Fruit fly (Drosophila melanogaster) whole organism, embryonic: ENCODE results near the gene Nlg4.

Experiments used
- ATbp ChIP-seq: fragments of 200-800 bp; sonication (Bioruptor generic); optimal IDR thresholded peaks from 2 replicates; lab custom pipeline; 2017; ENCODE audit warnings: missing biosample characterization, mild to moderate bottlenecking, missing genetic modification characterization, missing genetic modification reagents
- Aef1 ChIP-seq: fragments of 200-800 bp; sonication (Bioruptor generic); IDR thresholded peaks from 3 replicates; pipeline ENCODE4 v1.3.6; 2022; ENCODE audit warnings: missing biosample characterization, missing genetic modification characterization
- Awh ChIP-seq: fragments of 200-800 bp; sonication (Bioruptor generic); IDR thresholded peaks from 2 replicates; pipeline ENCODE4, ENCODE4 v1.3.6; 2022; ENCODE audit warnings: missing biosample characterization, missing genetic modification characterization
- CG10209 ChIP-seq: fragments of 200-800 bp; sonication (Bioruptor generic); optimal IDR thresholded peaks from 3 replicates; lab custom pipeline; 2017; ENCODE audit warnings: missing biosample characterization, mild to moderate bottlenecking, missing genetic modification characterization, missing genetic modification reagents
- CG12104 ChIP-seq: fragments of 200-800 bp; sonication (Bioruptor generic); optimal IDR thresholded peaks from 3 replicates; lab custom pipeline; 2016; ENCODE audit warnings: missing biosample characterization, missing genetic modification characterization
- CG12236 ChIP-seq: fragments of 200-800 bp; sonication (Bioruptor generic); optimal IDR thresholded peaks from 2 replicates; lab custom pipeline; 2016; ENCODE audit warnings: missing biosample characterization, missing genetic modification characterization
- CG13424 ChIP-seq: fragments of 200-800 bp; sonication (Bioruptor generic); optimal IDR thresholded peaks from 2 replicates; lab custom pipeline; 2019; ENCODE audit warnings: missing biosample characterization, mild to moderate bottlenecking, missing genetic modification characterization, moderate library complexity
- CG14667 ChIP-seq: fragments of 200-800 bp; sonication (Bioruptor generic); IDR thresholded peaks from 2 replicates; pipeline ENCODE4 v1.3.6; 2022; ENCODE audit warnings: missing biosample characterization, missing genetic modification characterization
- CG14710 ChIP-seq: fragments of 200-800 bp; sonication (Bioruptor generic); optimal IDR thresholded peaks from 3 replicates; lab custom pipeline; 2019; ENCODE audit warnings: missing biosample characterization, mild to moderate bottlenecking, missing genetic modification characterization, moderate library complexity
- CG14860 ChIP-seq: fragments of 200-800 bp; sonication (Bioruptor generic); IDR thresholded peaks from 3 replicates; pipeline ENCODE4 v1.3.6; 2022; ENCODE audit warnings: missing biosample characterization, missing genetic modification characterization; ENCODE audit not compliant: partially characterized antibody
- CG15269 ChIP-seq: fragments of 200-800 bp; sonication (Bioruptor generic); optimal IDR thresholded peaks from 2 replicates; lab custom pipeline; 2018; ENCODE audit warnings: missing biosample characterization, mild to moderate bottlenecking, missing genetic modification characterization, moderate library complexity
- CG16815 ChIP-seq: fragments of 200-800 bp; sonication (Bioruptor generic); optimal IDR thresholded peaks from 3 replicates; lab custom pipeline; 2017; ENCODE audit warnings: missing biosample characterization, mild to moderate bottlenecking, missing genetic modification characterization
- CG17359 ChIP-seq: fragments of 200-800 bp; sonication (Bioruptor generic); optimal IDR thresholded peaks from 3 replicates; lab custom pipeline; 2018; ENCODE audit warnings: missing biosample characterization, mild to moderate bottlenecking, missing genetic modification characterization, moderate library complexity
- CG2120 ChIP-seq: fragments of 200-800 bp; sonication (Bioruptor generic); optimal IDR thresholded peaks from 3 replicates; lab custom pipeline; 2016; ENCODE audit warnings: missing biosample characterization, missing genetic modification characterization
- CG2199 ChIP-seq: fragments of 200-800 bp; sonication (Bioruptor generic); IDR thresholded peaks from 3 replicates; pipeline ENCODE4 v1.3.6; 2022; ENCODE audit warnings: missing biosample characterization, missing genetic modification characterization
- CG3838 ChIP-seq: fragments of 200-800 bp; sonication (Bioruptor generic); optimal IDR thresholded peaks from 3 replicates; lab custom pipeline; 2016; ENCODE audit warnings: missing biosample characterization, missing genetic modification characterization
- CG4707 ChIP-seq: fragments of 200-800 bp; sonication (Bioruptor generic); optimal IDR thresholded peaks from 2 replicates; lab custom pipeline; 2018; ENCODE audit warnings: missing biosample characterization, mild to moderate bottlenecking, missing genetic modification characterization, moderate library complexity
- CG7745 ChIP-seq: fragments of 200-800 bp; sonication (Bioruptor generic); optimal IDR thresholded peaks from 2 replicates; lab custom pipeline; 2018; ENCODE audit warnings: missing biosample characterization, mild to moderate bottlenecking, missing genetic modification characterization, moderate library complexity
- CG8281 ChIP-seq: fragments of 200-800 bp; sonication (Bioruptor generic); optimal IDR thresholded peaks from 2 replicates; lab custom pipeline; 2018; ENCODE audit warnings: missing biosample characterization, mild to moderate bottlenecking, missing genetic modification characterization, moderate library complexity
- CG8359 ChIP-seq: fragments of 200-800 bp; sonication (Bioruptor generic); optimal IDR thresholded peaks from 2 replicates; lab custom pipeline; 2017; ENCODE audit warnings: missing biosample characterization, mild to moderate bottlenecking, missing genetic modification characterization, borderline replicate concordance
- CG9797 ChIP-seq: fragments of 200-800 bp; sonication (Bioruptor generic); optimal IDR thresholded peaks from 3 replicates; lab custom pipeline; 2018; ENCODE audit warnings: missing biosample characterization, mild to moderate bottlenecking, missing genetic modification characterization
- Dfd ChIP-seq, 2 experiments: fragments of >200 bp; optimal IDR thresholded peaks; 2 replicates each; lab custom pipeline; 2017; ENCODE audit warnings: missing biosample characterization in 2 of 2, missing genetic modification characterization in 2 of 2
- HLH54F ChIP-seq: fragments of 200-800 bp; sonication (Bioruptor generic); optimal IDR thresholded peaks from 3 replicates; lab custom pipeline; 2016; ENCODE audit warnings: missing biosample characterization, missing genetic modification characterization
- HmgZ ChIP-seq: fragments of 200-800 bp; sonication (Bioruptor generic); optimal IDR thresholded peaks from 2 replicates; lab custom pipeline; 2018; ENCODE audit warnings: missing biosample characterization, mild to moderate bottlenecking, missing genetic modification characterization
- Neu2 ChIP-seq: fragments of 200-800 bp; sonication (Bioruptor generic); optimal IDR thresholded peaks from 3 replicates; lab custom pipeline; 2016; ENCODE audit warnings: missing biosample characterization, missing genetic modification characterization, borderline replicate concordance
- Nf-YA ChIP-seq: fragments of 200-800 bp; sonication (Bioruptor generic); IDR thresholded peaks from 2 replicates; pipeline ENCODE4 v1.3.6; 2022; ENCODE audit warnings: missing biosample characterization, missing genetic modification characterization
- Rx ChIP-seq: fragments of 200-800 bp; sonication (Bioruptor generic); IDR thresholded peaks from 2 replicates; pipeline ENCODE4 v1.3.6; 2022; ENCODE audit warnings: missing biosample characterization, missing genetic modification characterization
- Sox102F ChIP-seq: fragments of 200-800 bp; sonication (Bioruptor generic); optimal IDR thresholded peaks from 2 replicates; lab custom pipeline; 2018; ENCODE audit warnings: missing biosample characterization, mild to moderate bottlenecking, missing genetic modification characterization, moderate library complexity
- Sry-β ChIP-seq: fragments of 200-800 bp; sonication (Bioruptor generic); optimal IDR thresholded peaks from 2 replicates; lab custom pipeline; 2018; ENCODE audit warnings: missing biosample characterization, mild to moderate bottlenecking, missing genetic modification characterization, moderate library complexity
- Taf1 ChIP-seq: fragments of 200-800 bp; sonication (Bioruptor generic); IDR thresholded peaks from 2 replicates; pipeline ENCODE4 v1.3.6; 2022; ENCODE audit warnings: missing biosample characterization, missing genetic modification characterization
- Vsx1 ChIP-seq: fragments of 200-800 bp; sonication (Bioruptor generic); optimal IDR thresholded peaks from 2 replicates; lab custom pipeline; 2017; ENCODE audit warnings: missing biosample characterization, mild to moderate bottlenecking, missing genetic modification characterization, missing genetic modification reagents
- YL-1 ChIP-seq: fragments of 200-800 bp; sonication (Bioruptor generic); optimal IDR thresholded peaks from 3 replicates; lab custom pipeline; 2017; ENCODE audit warnings: missing biosample characterization, mild to moderate bottlenecking, missing genetic modification characterization
- al ChIP-seq: fragments of 200-800 bp; sonication (Bioruptor generic); IDR thresholded peaks from 2 replicates; pipeline ENCODE4 v1.3.6; 2022; ENCODE audit warnings: missing biosample characterization, missing genetic modification characterization
- aop ChIP-seq: fragments of 200-800 bp; sonication (Bioruptor generic); IDR thresholded peaks from 2 replicates; pipeline ENCODE4 v1.3.6; 2022; ENCODE audit warnings: missing biosample characterization, missing genetic modification characterization
- en ChIP-seq: fragments of 200-800 bp; sonication (Bioruptor generic); optimal IDR thresholded peaks from 2 replicates; lab custom pipeline; 2016; ENCODE audit warnings: missing biosample characterization, missing genetic modification characterization
- grau ChIP-seq: fragments of 200-800 bp; optimal IDR thresholded peaks from 3 replicates; lab custom pipeline; 2019; ENCODE audit warnings: missing biosample characterization, mild to moderate bottlenecking, missing genetic modification characterization, moderate library complexity
- kah ChIP-seq: fragments of 200-800 bp; sonication (Bioruptor generic); optimal IDR thresholded peaks from 2 replicates; lab custom pipeline; 2018; ENCODE audit warnings: missing biosample characterization, mild to moderate bottlenecking, missing genetic modification characterization
- lmd ChIP-seq: fragments of 200-800 bp; sonication (Bioruptor generic); IDR thresholded peaks from 2 replicates; pipeline ENCODE4 v1.3.6; 2022; ENCODE audit warnings: missing biosample characterization, missing genetic modification characterization
- mam ChIP-seq: fragments of 200-800 bp; sonication (Bioruptor generic); optimal IDR thresholded peaks from 3 replicates; lab custom pipeline; 2016; ENCODE audit warnings: missing biosample characterization, missing genetic modification characterization
- peb ChIP-seq: fragments of 200-800 bp; sonication (Bioruptor generic); IDR thresholded peaks from 2 replicates; pipeline ENCODE4 v1.3.6; 2022; ENCODE audit warnings: missing biosample characterization, missing genetic modification characterization
- scrt ChIP-seq: fragments of 200-800 bp; sonication (Bioruptor generic); optimal IDR thresholded peaks from 2 replicates; lab custom pipeline; 2018; ENCODE audit warnings: missing biosample characterization, mild to moderate bottlenecking, missing genetic modification characterization, moderate library complexity
- slbo ChIP-seq: fragments of 200-800 bp; sonication (Bioruptor generic); IDR thresholded peaks from 2 replicates; pipeline ENCODE4 v1.3.6; 2022; ENCODE audit warnings: missing biosample characterization, missing genetic modification characterization
- sr ChIP-seq: fragments of 200-800 bp; sonication (Bioruptor generic); IDR thresholded peaks from 3 replicates; pipeline ENCODE4 v1.3.6; 2022; ENCODE audit warnings: missing biosample characterization, missing genetic modification characterization
- tin ChIP-seq: fragments of 200-800 bp; sonication (Bioruptor generic); optimal IDR thresholded peaks from 3 replicates; lab custom pipeline; 2016; ENCODE audit warnings: missing biosample characterization, missing genetic modification characterization
- trh ChIP-seq: fragments of 200-800 bp; sonication (Bioruptor generic); optimal IDR thresholded peaks from 2 replicates; lab custom pipeline; 2016; ENCODE audit warnings: missing biosample characterization, missing genetic modification characterization
- unc-4 ChIP-seq: fragments of 200-800 bp; sonication (Bioruptor generic); IDR thresholded peaks from 2 replicates; pipeline ENCODE4 v1.3.6; 2022; ENCODE audit warnings: missing biosample characterization, missing genetic modification characterization; ENCODE audit not compliant: partially characterized antibody
- vfl ChIP-seq: fragments of 200-800 bp; sonication (Bioruptor generic); optimal IDR thresholded peaks from 2 replicates; lab custom pipeline; 2016; ENCODE audit warnings: missing biosample characterization, missing genetic modification characterization
- vvl ChIP-seq: fragments of 200-800 bp; sonication (Bioruptor generic); IDR thresholded peaks from 2 replicates; pipeline ENCODE4 v1.3.6; 2022; ENCODE audit warnings: missing biosample characterization, missing genetic modification characterization
- zfh1 ChIP-seq: fragments of 200-800 bp; sonication (Bioruptor generic); IDR thresholded peaks from 3 replicates; pipeline ENCODE4 v1.3.6; 2022; ENCODE audit warnings: missing biosample characterization, missing genetic modification characterization

The Nlg4 gene

DNA sequence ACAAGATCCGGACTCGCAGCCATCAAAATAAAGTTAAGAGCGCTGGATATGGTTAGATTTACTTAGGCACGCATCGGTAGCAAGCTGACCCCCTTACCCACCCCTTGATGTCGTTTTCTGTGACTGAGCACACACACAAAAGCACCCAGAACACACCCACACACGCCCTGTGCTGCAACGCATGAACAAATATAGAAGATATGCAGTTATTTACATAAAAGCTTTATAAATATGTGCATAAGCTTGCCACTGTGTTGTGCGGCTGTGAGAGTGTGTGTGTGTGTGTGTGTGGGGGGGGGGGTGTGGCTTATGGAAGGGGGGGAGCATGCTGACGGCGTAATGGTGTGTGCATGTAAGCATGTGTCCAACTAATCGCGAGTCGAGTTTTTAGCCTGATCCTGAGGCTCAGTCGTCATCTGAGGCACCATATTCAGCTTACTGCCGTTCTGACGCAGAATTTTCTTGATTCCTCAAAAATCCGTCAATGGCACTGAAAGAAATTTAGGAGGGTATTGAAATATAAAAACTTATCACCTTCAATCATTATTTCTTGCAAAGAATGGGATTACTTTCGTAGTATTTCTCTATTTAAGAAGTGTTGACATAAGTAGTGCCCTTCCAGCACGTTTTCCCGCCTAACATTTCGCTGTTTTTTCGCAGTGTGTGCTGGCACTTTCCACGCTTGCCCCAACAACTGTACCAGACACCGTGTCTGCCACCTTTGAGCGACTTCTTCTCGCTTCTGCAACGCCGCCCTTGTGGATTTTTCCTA, 81.3 kb downstream of the Nlg4 start (continued):
- TF ChIP-seq CG7745 (tag; lab: Kevin White, UChicago) (no peak), Sry-β (GFP tag; lab: Kevin White, UChicago) (peak; percentile 25), lmd (GFP tag; lab: Robert Waterston, UW) (peak; percentile 44), CG17359 (tag; lab: Kevin White, UChicago) (peak; percentile 95), scrt (GFP tag; lab: Kevin White, UChicago) (peak; percentile 37), CG14710 (peak; percentile 78), trh (GFP tag; lab: Kevin White, UChicago) (peak; percentile 59), YL-1 (GFP tag; lab: Kevin White, UChicago) (peak; percentile 3), Neu2 (GFP tag; lab: Kevin White, UChicago) (no peak), slbo (GFP tag; lab: Robert Waterston, UW) (no peak), ATbp (peak; percentile 98), CG4707 (GFP tag; lab: Kevin White, UChicago) (peak; percentile 83), vfl (GFP tag; lab: Kevin White, UChicago) (no peak), CG15269 (no peak), zfh1 (GFP tag; lab: Robert Waterston, UW) (peak; percentile 48; the same call in 2 of the 3 replicates), CG12104 (peak; percentile 65), Nf-YA (GFP tag; lab: Robert Waterston, UW) (peak; percentile 61), CG3838 (GFP tag; lab: Kevin White, UChicago) (peak; percentile 28), HmgZ (tag; lab: Kevin White, UChicago) (peak; percentile 22), sr (GFP tag; lab: Robert Waterston, UW) (peak; percentile 66; the same call in 1 of the 3 replicates), Rx (peak; percentile 26), CG14860 (GFP tag; lab: Robert Waterston, UW) (no peak), CG8281 (tag; lab: Kevin White, UChicago) (peak; percentile 55), Aef1 (GFP tag; lab: Robert Waterston, UW) (no peak), CG13424 (tag; lab: Kevin White, UChicago) (peak; percentile 56), CG2120 (no peak), CG9797 (GFP tag; lab: Kevin White, UChicago) (peak; percentile 30), Dfd (GFP tag; optimal IDR thresholded peaks at IDR 0.05; lab: Kevin White, UChicago) (no peak), aop (0 out of 2 replicates have a peak, but pooled peaks have one; percentile 32), tin (GFP tag; lab: Kevin White, UChicago) (peak; percentile 48), Sox102F (GFP tag; lab: Kevin White, UChicago) (peak; percentile 76), Awh (GFP tag; lab: Robert Waterston, UW) (peak; percentile 39; the same call in 1 of the 2 replicates), en (GFP tag; lab: Kevin White, UChicago) (no peak), CG10209 (GFP tag; lab: Kevin White, UChicago) (peak; percentile 66), mam (GFP tag; lab: Kevin White, UChicago) (no peak), Taf1 (no peak), Vsx1 (peak; percentile 79), peb (GFP tag; lab: Robert Waterston, UW) (0 out of 2 replicates have a peak, but pooled peaks have one; percentile 6), CG8359 (GFP tag; lab: Kevin White, UChicago) (no peak), grau (tag; lab: Kevin White, UChicago) (peak; percentile 18), unc-4 (GFP tag; lab: Robert Waterston, UW) (no peak), al (GFP tag; lab: Robert Waterston, UW) (no peak), CG12236 (GFP tag; lab: Kevin White, UChicago) (peak; percentile 20), CG2199 (GFP tag; lab: Robert Waterston, UW) (no peak), CG16815 (GFP tag; lab: Kevin White, UChicago) (no peak), HLH54F (GFP tag; lab: Kevin White, UChicago) (no peak), kah (GFP tag; lab: Kevin White, UChicago) (peak; percentile 4), CG14667 (GFP tag; lab: Robert Waterston, UW) (peak; percentile 14; the same call in 1 of the 2 replicates), vvl (GFP tag; lab: Robert Waterston, UW) (peak; percentile 53)
